Fruit fly (Drosophila melanogaster) whole organism, embryonic: ENCODE data around the gene Ntf-2.

Experiments
- Asciz ChIP-seq: fragments of 200-800 bp; sonication (Bioruptor generic); optimal IDR thresholded peaks from 2 replicates; lab custom pipeline; 2017; ENCODE audit warnings: missing biosample characterization, mild to moderate bottlenecking, missing genetic modification characterization, missing genetic modification reagents
- Atf3 ChIP-seq: fragments of 200-800 bp; sonication (Bioruptor generic); optimal IDR thresholded peaks from 3 replicates; lab custom pipeline; 2016; ENCODE audit warnings: missing biosample characterization, missing genetic modification characterization
- CG10274 ChIP-seq: fragments of 200-800 bp; sonication (Bioruptor generic); optimal IDR thresholded peaks from 3 replicates; lab custom pipeline; 2017; ENCODE audit warnings: missing biosample characterization, mild to moderate bottlenecking, missing genetic modification characterization
- CG11085 ChIP-seq: fragments of 200-800 bp; sonication (Bioruptor generic); IDR thresholded peaks from 2 replicates; pipeline ENCODE4 v1.3.6; 2022; ENCODE audit warnings: missing biosample characterization, missing genetic modification characterization
- CG11456 ChIP-seq: fragments of 200-800 bp; sonication (Bioruptor generic); IDR thresholded peaks from 3 replicates; pipeline ENCODE4 v1.3.6; 2022; ENCODE audit warnings: missing biosample characterization, missing genetic modification characterization
- CG13775 ChIP-seq: fragments of 200-800 bp; sonication (Bioruptor generic); optimal IDR thresholded peaks from 3 replicates; lab custom pipeline; 2017; ENCODE audit warnings: missing biosample characterization, mild to moderate bottlenecking, missing genetic modification characterization
- CG1529 ChIP-seq: fragments of 200-800 bp; sonication (Bioruptor generic); optimal IDR thresholded peaks from 3 replicates; lab custom pipeline; 2018; ENCODE audit warnings: missing biosample characterization, missing genetic modification characterization
- CG17385 ChIP-seq: fragments of 200-800 bp; sonication (Bioruptor generic); optimal IDR thresholded peaks from 3 replicates; lab custom pipeline; 2018; ENCODE audit warnings: missing biosample characterization, mild to moderate bottlenecking, missing genetic modification characterization
- CG18476 ChIP-seq: fragments of 200-800 bp; sonication (Bioruptor generic); optimal IDR thresholded peaks from 2 replicates; lab custom pipeline; 2016; ENCODE audit warnings: missing biosample characterization, mild to moderate bottlenecking, missing genetic modification characterization
- CG2678 ChIP-seq: fragments of 200-800 bp; sonication (Bioruptor generic); optimal IDR thresholded peaks from 3 replicates; lab custom pipeline; 2019; ENCODE audit warnings: missing biosample characterization, mild to moderate bottlenecking, missing genetic modification characterization, moderate library complexity
- CG31224 ChIP-seq: fragments of 200-800 bp; sonication (Bioruptor generic); IDR thresholded peaks from 2 replicates; pipeline ENCODE4 v1.3.6; 2022; ENCODE audit warnings: missing biosample characterization, missing genetic modification characterization
- CG32532 ChIP-seq: fragments of 200-800 bp; sonication (Bioruptor generic); IDR thresholded peaks from 2 replicates; pipeline ENCODE4 v1.3.6; 2022; ENCODE audit warnings: missing biosample characterization, missing genetic modification characterization
- CG34224 ChIP-seq: fragments of 200-800 bp; sonication (Bioruptor generic); IDR thresholded peaks from 3 replicates; pipeline ENCODE4 v1.3.6; 2022; ENCODE audit warnings: missing biosample characterization, missing genetic modification characterization; ENCODE audit not compliant: partially characterized antibody
- CG3995 ChIP-seq: fragments of 200-800 bp; sonication (Bioruptor generic); optimal IDR thresholded peaks from 3 replicates; lab custom pipeline; 2016; ENCODE audit warnings: missing biosample characterization, missing genetic modification characterization
- CG42726 ChIP-seq: fragments of 200-800 bp; sonication (Bioruptor generic); IDR thresholded peaks from 2 replicates; pipeline ENCODE4 v1.3.6; 2022; ENCODE audit warnings: missing biosample characterization, missing genetic modification characterization; ENCODE audit not compliant: partially characterized antibody
- CG5180 ChIP-seq: fragments of 200-800 bp; sonication (Bioruptor generic); optimal IDR thresholded peaks from 3 replicates; lab custom pipeline; 2017; ENCODE audit warnings: missing biosample characterization, missing genetic modification characterization, mild to moderate bottlenecking, moderate library complexity, missing genetic modification reagents
- CG6254 ChIP-seq: fragments of 200-800 bp; sonication (Bioruptor generic); optimal IDR thresholded peaks from 3 replicates; lab custom pipeline; 2017; ENCODE audit warnings: mild to moderate bottlenecking, missing biosample characterization, missing genetic modification reagents, missing genetic modification characterization
- CG7745 ChIP-seq: fragments of 200-800 bp; sonication (Bioruptor generic); optimal IDR thresholded peaks from 2 replicates; lab custom pipeline; 2018; ENCODE audit warnings: missing biosample characterization, mild to moderate bottlenecking, missing genetic modification characterization, moderate library complexity
- CG7987 ChIP-seq: fragments of 200-800 bp; sonication (Bioruptor generic); optimal IDR thresholded peaks from 2 replicates; lab custom pipeline; 2018; ENCODE audit warnings: missing biosample characterization, mild to moderate bottlenecking, missing genetic modification characterization, moderate library complexity
- CG8924 ChIP-seq: fragments of 200-800 bp; optimal IDR thresholded peaks from 3 replicates; lab custom pipeline; 2019; ENCODE audit warnings: missing biosample characterization, mild to moderate bottlenecking, missing genetic modification characterization, moderate library complexity
- D ChIP-seq, 2 experiments: fragments of 200-800 bp in 1 of 2; fragments of >200 bp in 1 of 2; sonication (Bioruptor generic) in 1 of 2; optimal IDR thresholded peaks; 2 replicates in 1 of 2; 3 replicates in 1 of 2; lab custom pipeline; 2017; ENCODE audit warnings: mild to moderate bottlenecking in 1 of 2, missing biosample characterization in 1 of 2, missing genetic modification characterization in 1 of 2, missing genetic modification reagents in 1 of 2
- Dbx ChIP-seq: fragments of 200-800 bp; sonication (Bioruptor generic); IDR thresholded peaks from 3 replicates; pipeline ENCODE4 v1.3.6; 2022; ENCODE audit warnings: missing biosample characterization, missing genetic modification characterization
- Dll ChIP-seq: fragments of 200-800 bp; sonication (Bioruptor generic); IDR thresholded peaks from 4 replicates; pipeline ENCODE4 v1.3.6; 2022; ENCODE audit warnings: missing biosample characterization, missing genetic modification characterization; ENCODE audit not compliant: partially characterized antibody
- Ets65A ChIP-seq: fragments of 200-800 bp; sonication (Bioruptor generic); peaks from one replicate; lab custom pipeline; 2016; ENCODE audit warnings: missing biosample characterization, missing genetic modification characterization
- Gsc ChIP-seq: fragments of 200-800 bp; sonication (Bioruptor generic); IDR thresholded peaks from 2 replicates; pipeline ENCODE4 v1.3.6; 2022; ENCODE audit warnings: missing biosample characterization, missing genetic modification characterization
- Hmr ChIP-seq: fragments of 200-800 bp; sonication (Bioruptor generic); optimal IDR thresholded peaks from 3 replicates; lab custom pipeline; 2017; ENCODE audit warnings: mild to moderate bottlenecking, missing biosample characterization, missing genetic modification reagents, missing genetic modification characterization
- MESR4 ChIP-seq: fragments of 200-800 bp; sonication (Bioruptor generic); optimal IDR thresholded peaks from 2 replicates; lab custom pipeline; 2018; ENCODE audit warnings: missing biosample characterization, mild to moderate bottlenecking, missing genetic modification characterization, moderate library complexity
- Mrtf ChIP-seq: fragments of 200-800 bp; sonication (Bioruptor generic); IDR thresholded peaks from 3 replicates; pipeline ENCODE4 v1.3.6; 2022; ENCODE audit warnings: missing biosample characterization, missing genetic modification characterization
- Rx ChIP-seq: fragments of 200-800 bp; sonication (Bioruptor generic); IDR thresholded peaks from 2 replicates; pipeline ENCODE4 v1.3.6; 2022; ENCODE audit warnings: missing biosample characterization, missing genetic modification characterization
- Side ChIP-seq: fragments of 200-800 bp; sonication (Bioruptor generic); optimal IDR thresholded peaks from 2 replicates; lab custom pipeline; 2016; ENCODE audit warnings: missing biosample characterization, missing genetic modification characterization
- cad ChIP-seq: fragments of >200 bp; optimal IDR thresholded peaks from 2 replicates; lab custom pipeline; 2017; ENCODE audit warnings: missing biosample characterization, missing genetic modification characterization
- chm ChIP-seq: fragments of 200-800 bp; sonication (Bioruptor generic); IDR thresholded peaks from 2 replicates; pipeline ENCODE4 v1.3.6; 2022; ENCODE audit warnings: missing biosample characterization, missing genetic modification characterization
- en ChIP-seq: fragments of 200-800 bp; sonication (Bioruptor generic); optimal IDR thresholded peaks from 2 replicates; lab custom pipeline; 2016; ENCODE audit warnings: missing biosample characterization, missing genetic modification characterization
- ewg ChIP-seq: fragments of 200-800 bp; sonication (Bioruptor generic); optimal IDR thresholded peaks from 3 replicates; lab custom pipeline; 2017; ENCODE audit warnings: mild to moderate bottlenecking, missing biosample characterization, missing genetic modification reagents, missing genetic modification characterization
- exex ChIP-seq: fragments of 200-800 bp; sonication (Bioruptor generic); optimal IDR thresholded peaks from 4 replicates; lab custom pipeline; 2018; ENCODE audit warnings: missing biosample characterization, mild to moderate bottlenecking, missing genetic modification characterization, moderate library complexity
- ftz-f1 ChIP-seq: fragments of 200-800 bp; sonication (Bioruptor generic); optimal IDR thresholded peaks from 2 replicates; lab custom pipeline; 2016; ENCODE audit warnings: missing biosample characterization, missing genetic modification characterization
- fu2 ChIP-seq: fragments of 200-800 bp; sonication (Bioruptor generic); optimal IDR thresholded peaks from 2 replicates; lab custom pipeline; 2016; ENCODE audit warnings: missing biosample characterization, missing genetic modification characterization
- gfzf ChIP-seq: fragments of 200-800 bp; sonication (Bioruptor generic); optimal IDR thresholded peaks from 2 replicates; lab custom pipeline; 2016; ENCODE audit warnings: missing biosample characterization, mild to moderate bottlenecking, missing genetic modification characterization, moderate library complexity
- gt ChIP-seq: fragments of 200-800 bp; sonication (Bioruptor generic); IDR thresholded peaks from 2 replicates; pipeline ENCODE4 v1.3.6; 2022; ENCODE audit warnings: missing biosample characterization, missing genetic modification characterization
- lbe ChIP-seq: fragments of 200-800 bp; sonication (Bioruptor generic); optimal IDR thresholded peaks from 2 replicates; lab custom pipeline; 2016; ENCODE audit warnings: missing biosample characterization, mild to moderate bottlenecking, missing genetic modification characterization
- lilli ChIP-seq: fragments of 200-800 bp; sonication (Bioruptor generic); optimal IDR thresholded peaks from 3 replicates; lab custom pipeline; 2016; ENCODE audit warnings: missing biosample characterization, missing genetic modification characterization
- lmd ChIP-seq: fragments of 200-800 bp; sonication (Bioruptor generic); IDR thresholded peaks from 2 replicates; pipeline ENCODE4 v1.3.6; 2022; ENCODE audit warnings: missing biosample characterization, missing genetic modification characterization
- nau ChIP-seq: fragments of 200-800 bp; sonication (Bioruptor generic); optimal IDR thresholded peaks from 3 replicates; lab custom pipeline; 2017; ENCODE audit warnings: missing biosample characterization, mild to moderate bottlenecking, missing genetic modification characterization, missing genetic modification reagents
- nom ChIP-seq: fragments of 200-800 bp; sonication (Bioruptor generic); optimal IDR thresholded peaks from 2 replicates; lab custom pipeline; 2017; ENCODE audit warnings: missing biosample characterization, missing genetic modification characterization, mild to moderate bottlenecking, moderate library complexity, missing genetic modification reagents
- pita ChIP-seq: fragments of 200-800 bp; sonication (Bioruptor generic); optimal IDR thresholded peaks from 2 replicates; lab custom pipeline; 2017; ENCODE audit warnings: missing biosample characterization, mild to moderate bottlenecking, missing genetic modification characterization
- repo ChIP-seq: fragments of 200-800 bp; sonication (Bioruptor generic); optimal IDR thresholded peaks from 2 replicates; lab custom pipeline; 2016; ENCODE audit warnings: missing biosample characterization, missing genetic modification characterization
- sc ChIP-seq, 3 experiments: fragments of >200 bp in 2 of 3; fragments of 200-800 bp in 1 of 3; sonication (Bioruptor generic) in 1 of 3; optimal IDR thresholded peaks; 2 replicates in 2 of 3; 3 replicates in 1 of 3; lab custom pipeline; 2017; ENCODE audit warnings: mild to moderate bottlenecking in 1 of 3, missing biosample characterization in 1 of 3, missing genetic modification characterization in 1 of 3, missing genetic modification reagents in 1 of 3
- unc-4 ChIP-seq: fragments of 200-800 bp; sonication (Bioruptor generic); IDR thresholded peaks from 2 replicates; pipeline ENCODE4 v1.3.6; 2022; ENCODE audit warnings: missing biosample characterization, missing genetic modification characterization; ENCODE audit not compliant: partially characterized antibody
- yki ChIP-seq: fragments of >200 bp; optimal IDR thresholded peaks from 3 replicates; lab custom pipeline; 2018

Gene Ntf-2

dm6 chrX:21058991-21059390 is 23.7 kb downstream of the Ntf-2 start (continued):
- TF ChIP-seq exex (peak; percentile 21), Rx (peak; percentile 83), D (optimal IDR thresholded peaks at IDR 0.05; lab: Kevin White, UChicago) (no peak), D (GFP tag; optimal IDR thresholded peaks at IDR 0.05; lab: Kevin White, UChicago) (peak; percentile 88), fu2 (GFP tag; lab: Kevin White, UChicago) (peak; percentile 88), CG31224 (GFP tag; lab: Robert Waterston, UW) (peak; percentile 55), Asciz (peak; percentile 91), Side (GFP tag; lab: Kevin White, UChicago) (peak; percentile 86), CG11085 (GFP tag; lab: Robert Waterston, UW) (peak; percentile 31; the same call in 1 of the 2 replicates), cad (GFP tag; lab: Kevin White, UChicago) (no peak), lbe (GFP tag; lab: Kevin White, UChicago) (no peak), ftz-f1 (GFP tag; lab: Kevin White, UChicago) (no peak), CG13775 (peak; percentile 75), yki (lab: Kevin White, UChicago) (no peak), CG2678 (tag; lab: Kevin White, UChicago) (peak; percentile 93), CG8924 (tag; lab: Kevin White, UChicago) (peak; percentile 90), repo (GFP tag; lab: Kevin White, UChicago) (peak; percentile 87), gt (GFP tag; lab: Robert Waterston, UW) (no peak), lmd (peak; percentile 80), MESR4 (GFP tag; lab: Kevin White, UChicago) (peak; percentile 34), CG18476 (peak; percentile 80), CG42726 (GFP tag; lab: Robert Waterston, UW) (no peak), chm (GFP tag; lab: Robert Waterston, UW) (peak; percentile 74; the same call in 1 of the 2 replicates), CG17385 (GFP tag; lab: Kevin White, UChicago) (peak; percentile 91), CG7745 (tag; lab: Kevin White, UChicago) (peak; percentile 12), nom (GFP tag; lab: Kevin White, UChicago) (peak; percentile 34), pita (no peak), Dbx (GFP tag; lab: Robert Waterston, UW) (0 out of 3 replicates have a peak, but pooled peaks have one; percentile 42), CG5180 (GFP tag; lab: Kevin White, UChicago) (peak; percentile 72), Gsc (peak; percentile 52; the same call in 1 of the 2 replicates), sc (optimal IDR thresholded peaks at IDR 0.05; lab: Kevin White, UChicago) (no peak), sc (GFP tag; optimal IDR thresholded peaks at IDR 0.05; lab: Kevin White, UChicago) (peak; percentile 74), Atf3 (GFP tag; lab: Kevin White, UChicago) (peak; percentile 87), Dll (no peak), CG32532 (peak; percentile 62), CG7987 (peak; percentile 32), Ets65A (GFP tag; lab: Kevin White, UChicago) (peak; percentile 98), lilli (GFP tag; lab: Kevin White, UChicago) (peak; percentile 88), unc-4 (GFP tag; lab: Robert Waterston, UW) (no peak), CG34224 (no peak), nau (GFP tag; lab: Kevin White, UChicago) (peak; percentile 71), Mrtf (GFP tag; lab: Robert Waterston, UW) (peak; percentile 80), CG10274 (GFP tag; lab: Kevin White, UChicago) (peak; percentile 65), CG1529 (GFP tag; lab: Kevin White, UChicago) (peak; percentile 89), CG11456 (GFP tag; lab: Robert Waterston, UW) (peak; percentile 71; the same call in 2 of the 3 replicates), CG3995 (GFP tag; lab: Kevin White, UChicago) (peak; percentile 39), Hmr (GFP tag; lab: Kevin White, UChicago) (peak; percentile 85), ewg (GFP tag; lab: Kevin White, UChicago) (peak; percentile 88), en (peak; percentile 84), gfzf (GFP tag; lab: Kevin White, UChicago) (no peak), CG6254 (peak; percentile 83)
